Worm (Caenorhabditis elegans) whole organism, L3 larva: ENCODE measurements around the gene F33A8.7.
A peak's percentile ranks its signal among the peaks of the same experiment; 100 is the strongest.

Experiments
- R02D3.7 ChIP-seq: fragments of 150-350 bp; optimal IDR thresholded peaks from 2 replicates; lab custom pipeline; 2014; ENCODE audit warnings: missing biosample characterization, missing genetic modification characterization
- ZK546.5 ChIP-seq: sonication (generic microtip); optimal IDR thresholded peaks from 2 replicates; lab custom pipeline; 2017; ENCODE audit warnings: missing biosample characterization, missing genetic modification characterization
- aly-2 ChIP-seq: fragments of 150-350 bp; optimal IDR thresholded peaks from 2 replicates; lab custom pipeline; 2014; ENCODE audit warnings: missing biosample characterization, missing genetic modification characterization
- ama-1 ChIP-seq: fragments of 150-350 bp; optimal IDR thresholded peaks from 2 replicates; lab custom pipeline; 2018
- ceh-16 ChIP-seq: sonication (generic microtip); optimal IDR thresholded peaks from 2 replicates; lab custom pipeline; 2017; ENCODE audit warnings: missing biosample characterization, missing genetic modification characterization
- ceh-28 ChIP-seq: fragments of 150-350 bp; optimal IDR thresholded peaks from 2 replicates; lab custom pipeline; 2014; ENCODE audit warnings: missing biosample characterization, missing genetic modification reagents, missing genetic modification characterization
- ceh-9 ChIP-seq: sonication (generic microtip); optimal IDR thresholded peaks from 2 replicates; lab custom pipeline; 2018; ENCODE audit warnings: missing biosample characterization, missing genetic modification characterization
- daf-12 ChIP-seq: fragments of 150-350 bp; optimal IDR thresholded peaks from 2 replicates; lab custom pipeline; 2014; ENCODE audit warnings: missing biosample characterization, missing genetic modification reagents, missing genetic modification characterization
- egl-27 ChIP-seq: sonication (generic microtip); optimal IDR thresholded peaks from 4 replicates; lab custom pipeline; 2017; ENCODE audit warnings: missing biosample characterization, missing genetic modification reagents, missing genetic modification characterization
- egl-5 ChIP-seq: fragments of 150-350 bp; optimal IDR thresholded peaks from 2 replicates; lab custom pipeline; 2017; ENCODE audit warnings: missing biosample characterization, missing genetic modification reagents, missing genetic modification characterization, inconsistent platforms
- elt-1 ChIP-seq: fragments of 150-350 bp; optimal IDR thresholded peaks from 2 replicates; lab custom pipeline; 2014; ENCODE audit warnings: missing biosample characterization, missing genetic modification characterization
- elt-2 ChIP-seq: sonication (generic microtip); optimal IDR thresholded peaks from 2 replicates; lab custom pipeline; 2016; ENCODE audit warnings: missing genetic modification reagents, mild to moderate bottlenecking, missing genetic modification characterization, missing compliant biosample characterization
- elt-3 ChIP-seq, 3 experiments: fragments of 150-350 bp in 1 of 3; sonication (generic microtip) in 2 of 3; optimal IDR thresholded peaks; 2 replicates in 2 of 3; 4 replicates in 1 of 3; lab custom pipeline; 2014 to 2017; ENCODE audit warnings: missing biosample characterization in 3 of 3, missing genetic modification characterization in 3 of 3
- eor-1 ChIP-seq, 2 experiments: fragments of 150-350 bp; optimal IDR thresholded peaks; 2 replicates each; lab custom pipeline; 2014 to 2018; ENCODE audit warnings: missing biosample characterization in 2 of 2, missing genetic modification characterization in 2 of 2
- fkh-10 ChIP-seq: sonication (generic microtip); optimal IDR thresholded peaks from 2 replicates; lab custom pipeline; 2017; ENCODE audit warnings: missing biosample characterization, missing genetic modification reagents, missing genetic modification characterization
- fkh-2 ChIP-seq: fragments of 150-350 bp; optimal IDR thresholded peaks from 2 replicates; lab custom pipeline; 2014; ENCODE audit warnings: missing biosample characterization, missing genetic modification reagents, missing genetic modification characterization
- hmg-11 ChIP-seq: sonication (generic microtip); optimal IDR thresholded peaks from 2 replicates; lab custom pipeline; 2016; ENCODE audit warnings: missing genetic modification characterization, missing compliant biosample characterization
- jun-1 ChIP-seq: fragments of 150-350 bp; optimal IDR thresholded peaks from 2 replicates; lab custom pipeline; 2014; ENCODE audit warnings: missing biosample characterization, missing genetic modification reagents, missing genetic modification characterization
- lin-15B ChIP-seq: fragments of 150-350 bp; optimal IDR thresholded peaks from 2 replicates; lab custom pipeline; 2014; ENCODE audit warnings: missing biosample characterization, missing genetic modification characterization
- lsy-12 ChIP-seq: sonication (generic microtip); optimal IDR thresholded peaks from 2 replicates; lab custom pipeline; 2016; ENCODE audit warnings: mild to moderate bottlenecking, missing genetic modification characterization, missing compliant biosample characterization
- mdl-1 ChIP-seq: fragments of 150-350 bp; optimal IDR thresholded peaks from 2 replicates; lab custom pipeline; 2014; ENCODE audit warnings: missing biosample characterization, missing genetic modification characterization
- nfya-1 ChIP-seq: sonication (generic microtip); optimal IDR thresholded peaks from 2 replicates; lab custom pipeline; 2017; ENCODE audit warnings: missing genetic modification characterization, mild to moderate bottlenecking, missing compliant biosample characterization, antibody characterized with exemption, moderate library complexity; ENCODE audit not compliant: insufficient read depth
- nhr-12 ChIP-seq: fragments of 150-350 bp; optimal IDR thresholded peaks from 2 replicates; lab custom pipeline; 2014; ENCODE audit warnings: missing biosample characterization, missing genetic modification characterization
- nhr-23 ChIP-seq: fragments of 150-350 bp; optimal IDR thresholded peaks from 2 replicates; lab custom pipeline; 2014; ENCODE audit warnings: missing biosample characterization, missing genetic modification reagents, missing genetic modification characterization
- nhr-237 ChIP-seq: fragments of 150-350 bp; optimal IDR thresholded peaks from 2 replicates; lab custom pipeline; 2014; ENCODE audit warnings: missing biosample characterization, missing genetic modification characterization
- nhr-25 ChIP-seq: sonication (generic microtip); optimal IDR thresholded peaks from 2 replicates; lab custom pipeline; 2017; ENCODE audit warnings: missing biosample characterization, missing genetic modification characterization
- nhr-43 ChIP-seq: sonication (generic microtip); optimal IDR thresholded peaks from 2 replicates; lab custom pipeline; 2016; ENCODE audit warnings: mild to moderate bottlenecking, missing genetic modification characterization, missing compliant biosample characterization; ENCODE audit not compliant: poor library complexity, severe bottlenecking
- nhr-67 ChIP-seq: fragments of 150-350 bp; optimal IDR thresholded peaks from 2 replicates; lab custom pipeline; 2014; ENCODE audit warnings: missing biosample characterization, missing genetic modification characterization
- nhr-76 ChIP-seq: fragments of 150-350 bp; sonication (generic microtip); optimal IDR thresholded peaks from 5 replicates; lab custom pipeline; 2014; ENCODE audit warnings: missing biosample characterization, missing genetic modification characterization
- nhr-77 ChIP-seq: fragments of 150-350 bp; optimal IDR thresholded peaks from 2 replicates; lab custom pipeline; 2014; ENCODE audit warnings: missing biosample characterization, missing genetic modification characterization
- pha-4 ChIP-seq: fragments of 150-350 bp; optimal IDR thresholded peaks from 2 replicates; lab custom pipeline; 2014; ENCODE audit warnings: missing biosample characterization, missing genetic modification reagents, missing genetic modification characterization
- snpc-4 ChIP-seq: fragments of 150-350 bp; optimal IDR thresholded peaks from 2 replicates; lab custom pipeline; 2014; ENCODE audit warnings: missing biosample characterization, missing genetic modification characterization
- tbx-2 ChIP-seq: sonication (generic microtip); optimal IDR thresholded peaks from 2 replicates; lab custom pipeline; 2016; ENCODE audit warnings: mild to moderate bottlenecking, missing genetic modification characterization, missing compliant biosample characterization
- unc-39 ChIP-seq: sonication (generic microtip); optimal IDR thresholded peaks from 4 replicates; lab custom pipeline; 2017; ENCODE audit warnings: missing biosample characterization, missing genetic modification characterization
- unc-62 ChIP-seq: fragments of 150-350 bp; sonication (generic microtip); optimal IDR thresholded peaks from 4 replicates; lab custom pipeline; 2014; ENCODE audit warnings: missing biosample characterization, missing genetic modification reagents, missing genetic modification characterization
- zag-1 ChIP-seq: fragments of 150-350 bp; optimal IDR thresholded peaks from 2 replicates; lab custom pipeline; 2014; ENCODE audit warnings: missing biosample characterization, missing genetic modification characterization
- ztf-11 ChIP-seq: fragments of 150-350 bp; optimal IDR thresholded peaks from 2 replicates; lab custom pipeline; 2014; ENCODE audit warnings: missing biosample characterization, missing genetic modification characterization

F33A8.7 gene

DNA sequence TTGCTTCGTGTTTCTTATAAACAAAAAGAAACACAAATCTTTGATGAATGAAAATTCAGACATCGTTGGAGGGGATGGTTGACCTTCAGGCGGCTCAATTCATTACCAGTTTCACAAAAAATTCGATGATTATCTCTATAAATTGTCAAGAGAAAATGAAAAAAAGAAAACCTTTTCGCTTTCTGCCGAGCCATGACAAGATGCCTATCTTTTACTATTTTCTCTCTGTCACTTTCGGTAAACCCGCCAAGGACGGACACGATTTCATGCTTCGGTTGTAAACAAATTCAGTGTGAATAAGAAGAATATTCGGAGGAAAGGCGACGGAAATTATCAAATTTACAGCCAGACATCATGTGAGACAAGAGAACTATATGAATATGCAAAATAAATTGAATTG lies 4.8 kb downstream of the F33A8.7 start:
- TF ChIP-seq elt-1 (tag; lab: Kevin White, UChicago) (peak; percentile 76), egl-5 (tag; lab: Kevin White, UChicago) (no peak), nhr-25 (tag; lab: Kevin White, UChicago) (peak; percentile 59)

DNA sequence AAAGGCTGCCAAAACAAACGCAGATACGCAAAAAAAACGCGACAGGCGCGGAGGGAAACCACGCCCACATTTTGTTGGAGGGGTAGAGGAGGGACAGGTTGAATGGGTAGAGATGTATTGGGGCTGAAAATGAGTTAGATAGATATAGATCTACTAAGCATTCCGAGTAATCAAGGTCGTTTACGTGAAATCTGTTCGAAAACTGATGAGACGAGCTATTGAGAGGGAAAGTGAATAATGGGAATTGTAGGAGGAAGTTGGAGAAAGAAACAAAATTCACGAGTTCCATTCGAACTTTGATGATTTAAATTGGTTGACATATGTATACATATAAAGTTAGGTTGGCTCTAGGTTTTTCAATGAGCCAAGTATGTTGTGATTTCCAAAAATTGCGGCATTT lies 8.6 kb downstream of the F33A8.7 start:
- TF ChIP-seq nhr-25 (tag; lab: Kevin White, UChicago) (peak; percentile 51), elt-1 (tag; lab: Kevin White, UChicago) (peak; percentile 85), egl-27 (tag; lab: Kevin White, UChicago) (no peak)

DNA sequence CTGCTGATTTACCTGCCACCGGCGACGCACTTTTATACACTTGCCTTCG lies 8.8 kb downstream of the F33A8.7 start, which contains the start of gene ram-2:
Gene ram-2 (minus strand): TSS at position 47 of the 49 bp plus-strand sequence.
- peak; percentile 68 for TF ChIP-seq nhr-25 (tag; lab: Kevin White, UChicago)
- no peak for TF ChIP-seq elt-2 (tag; lab: Kevin White, UChicago)

ce11 chrII:11016435-11016834 lies 9.0 kb downstream of the F33A8.7 start:
- no peak for TF ChIP-seq eor-1 (tag; optimal IDR thresholded peaks at IDR 0.05; lab: Kevin White, UChicago)
- TF ChIP-seq aly-2 (tag; lab: Kevin White, UChicago): no peak
- no peak for TF ChIP-seq lin-15B (tag; lab: Kevin White, UChicago)
- TF ChIP-seq ZK546.5 (tag; lab: Kevin White, UChicago): no peak
- TF ChIP-seq ceh-9 (tag; lab: Kevin White, UChicago): no peak
- peak; percentile 8 for TF ChIP-seq ceh-16 (tag; lab: Kevin White, UChicago)
- TF ChIP-seq elt-3 (tag; optimal IDR thresholded peaks at IDR 0.05; lab: Kevin White, UChicago): no peak
- TF ChIP-seq nfya-1 (tag; lab: Kevin White, UChicago): peak; percentile 17

ce11 chrII:11015734-11016133 lies 9.7 kb downstream of the F33A8.7 start:
- no peak for TF ChIP-seq nhr-23
- peak; percentile 26 for TF ChIP-seq nhr-43
- TF ChIP-seq, all 47 proteins: peak for 1

DNA sequence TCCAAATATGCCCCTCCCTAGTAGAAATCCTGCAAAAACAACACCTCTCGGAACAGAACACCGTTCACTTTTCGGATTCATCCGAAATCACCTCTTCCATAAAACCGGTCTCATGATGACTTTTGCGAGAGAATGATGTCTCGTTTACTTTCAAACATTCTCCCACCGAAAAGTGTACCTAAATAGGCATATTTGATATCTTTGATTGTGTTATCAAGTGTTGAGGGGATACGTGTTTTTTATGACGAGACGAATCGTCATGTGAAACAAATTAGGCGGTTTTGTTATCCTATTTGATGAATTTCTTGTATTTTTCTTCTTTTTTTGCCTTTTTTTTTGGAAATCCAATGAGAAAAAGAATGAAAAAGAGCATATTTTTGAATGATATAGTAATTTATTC lies 10.3 kb downstream of the F33A8.7 start:
- no peak for TF ChIP-seq tbx-2 (tag; lab: Kevin White, UChicago)
- no peak for TF ChIP-seq jun-1
- TF ChIP-seq nhr-23: peak; percentile 6
- no peak for TF ChIP-seq ZK546.5 (tag; lab: Kevin White, UChicago)
- TF ChIP-seq nhr-76 (tag; lab: Kevin White, UChicago): no peak
- no peak for TF ChIP-seq hmg-11 (tag; lab: Kevin White, UChicago)
- no peak for TF ChIP-seq mdl-1
- TF ChIP-seq ceh-28 (tag; lab: Kevin White, UChicago): no peak
- peak; percentile 7 for TF ChIP-seq nhr-25 (tag; lab: Kevin White, UChicago)
- TF ChIP-seq snpc-4: no peak
- TF ChIP-seq elt-1 (tag; lab: Kevin White, UChicago): peak; percentile 39
- TF ChIP-seq R02D3.7 (tag; lab: Kevin White, UChicago): no peak
- no peak for TF ChIP-seq ceh-9 (tag; lab: Kevin White, UChicago)
- peak; percentile 50 for TF ChIP-seq ama-1
- no peak for TF ChIP-seq fkh-2
- TF ChIP-seq daf-12 (tag; lab: Kevin White, UChicago): no peak
- TF ChIP-seq unc-62 (GFP tag; lab: Kevin White, UChicago): no peak
- no peak for TF ChIP-seq unc-39
- TF ChIP-seq nhr-67 (tag; lab: Kevin White, UChicago): no peak
- TF ChIP-seq zag-1: no peak
- no peak for TF ChIP-seq egl-27 (tag; lab: Kevin White, UChicago)
- TF ChIP-seq fkh-10 (GFP tag; lab: Kevin White, UChicago): no peak
- no peak for TF ChIP-seq eor-1 (tag; optimal IDR thresholded peaks at IDR 0.05; lab: Kevin White, UChicago)
- no peak for TF ChIP-seq egl-5 (tag; lab: Kevin White, UChicago)
- TF ChIP-seq nhr-12: no peak
- TF ChIP-seq nhr-43: no peak
- TF ChIP-seq nhr-237: no peak
- no peak for TF ChIP-seq elt-2 (tag; lab: Kevin White, UChicago)
- no peak for TF ChIP-seq pha-4 (tag; lab: Kevin White, UChicago)
- TF ChIP-seq ztf-11 (tag; lab: Kevin White, UChicago): no peak
- TF ChIP-seq nhr-77 (tag; lab: Kevin White, UChicago): no peak
- no peak for TF ChIP-seq lsy-12 (tag; lab: Kevin White, UChicago)
